Fruit fly (Drosophila melanogaster) whole organism, embryonic: ENCODE measurements around the gene lin-52.
A peak's percentile ranks its signal among the peaks of the same experiment; 100 is the strongest.

Experiments
- B-H2 ChIP-seq: fragments of 200-800 bp; sonication (Bioruptor generic); optimal IDR thresholded peaks from 2 replicates; lab custom pipeline; 2018; ENCODE audit warnings: missing biosample characterization, mild to moderate bottlenecking, missing genetic modification characterization
- Bteb2 ChIP-seq: fragments of 200-800 bp; sonication (Bioruptor generic); optimal IDR thresholded peaks from 2 replicates; lab custom pipeline; 2016; ENCODE audit warnings: missing biosample characterization, missing genetic modification characterization
- CG10366 ChIP-seq: fragments of 200-800 bp; sonication (Bioruptor generic); IDR thresholded peaks from 2 replicates; pipeline ENCODE4 v1.3.6; 2022; ENCODE audit warnings: missing biosample characterization, missing genetic modification characterization
- CG11695 ChIP-seq: fragments of 200-800 bp; sonication (Bioruptor generic); IDR thresholded peaks from 3 replicates; pipeline ENCODE4 v1.3.6; 2022; ENCODE audit warnings: missing biosample characterization, missing genetic modification characterization
- CG11696 ChIP-seq: fragments of 200-800 bp; sonication (Bioruptor generic); IDR thresholded peaks from 2 replicates; pipeline ENCODE4 v1.3.6; 2022; ENCODE audit warnings: missing biosample characterization, missing genetic modification characterization
- CG12071 ChIP-seq: fragments of 200-800 bp; sonication (Bioruptor generic); optimal IDR thresholded peaks from 3 replicates; lab custom pipeline; 2018; ENCODE audit warnings: missing biosample characterization, mild to moderate bottlenecking, missing genetic modification characterization
- CG12219 ChIP-seq: fragments of 200-800 bp; sonication (Bioruptor generic); optimal IDR thresholded peaks from 3 replicates; lab custom pipeline; 2018; ENCODE audit warnings: missing biosample characterization, mild to moderate bottlenecking, missing genetic modification characterization
- CG1233 ChIP-seq: fragments of 200-800 bp; sonication (Bioruptor generic); optimal IDR thresholded peaks from 4 replicates; lab custom pipeline; 2018; ENCODE audit warnings: missing biosample characterization, mild to moderate bottlenecking, missing genetic modification characterization
- CG12942 ChIP-seq: fragments of 200-800 bp; sonication (Bioruptor generic); optimal IDR thresholded peaks from 3 replicates; lab custom pipeline; 2016; ENCODE audit warnings: missing biosample characterization, missing genetic modification characterization
- CG14965 ChIP-seq: fragments of 200-800 bp; sonication (Bioruptor generic); optimal IDR thresholded peaks from 2 replicates; lab custom pipeline; 2016; ENCODE audit warnings: missing biosample characterization, missing genetic modification characterization, borderline replicate concordance
- CG17328 ChIP-seq: fragments of 200-800 bp; sonication (Bioruptor generic); IDR thresholded peaks from 2 replicates; pipeline ENCODE4 v1.3.6; 2022; ENCODE audit warnings: missing biosample characterization, missing genetic modification characterization
- CG17568 ChIP-seq: fragments of 200-800 bp; sonication (Bioruptor generic); optimal IDR thresholded peaks from 2 replicates; lab custom pipeline; 2018; ENCODE audit warnings: missing biosample characterization, mild to moderate bottlenecking, missing genetic modification characterization, moderate library complexity
- CG31224 ChIP-seq: fragments of 200-800 bp; sonication (Bioruptor generic); IDR thresholded peaks from 2 replicates; pipeline ENCODE4 v1.3.6; 2022; ENCODE audit warnings: missing biosample characterization, missing genetic modification characterization
- CG34422 ChIP-seq: fragments of 200-800 bp; sonication (Bioruptor generic); IDR thresholded peaks from 3 replicates; pipeline ENCODE4 v1.3.6; 2022; ENCODE audit warnings: missing biosample characterization, missing genetic modification characterization
- CG4820 ChIP-seq: fragments of 200-800 bp; sonication (Bioruptor generic); optimal IDR thresholded peaks from 3 replicates; lab custom pipeline; 2016; ENCODE audit warnings: missing biosample characterization, missing genetic modification characterization
- CG4854 ChIP-seq: fragments of 200-800 bp; sonication (Bioruptor generic); optimal IDR thresholded peaks from 2 replicates; lab custom pipeline; 2016; ENCODE audit warnings: missing biosample characterization, missing genetic modification characterization, inconsistent platforms
- CG6175 ChIP-seq: fragments of 200-800 bp; sonication (Bioruptor generic); IDR thresholded peaks from 3 replicates; pipeline ENCODE4 v1.3.6; 2022; ENCODE audit warnings: missing biosample characterization, missing genetic modification characterization
- CG6654 ChIP-seq: fragments of 200-800 bp; sonication (Bioruptor generic); optimal IDR thresholded peaks from 2 replicates; lab custom pipeline; 2017; ENCODE audit warnings: missing biosample characterization, mild to moderate bottlenecking, missing genetic modification characterization
- CG6854 ChIP-seq: fragments of 200-800 bp; sonication (Bioruptor generic); optimal IDR thresholded peaks from 3 replicates; lab custom pipeline; 2017; ENCODE audit warnings: missing biosample characterization, mild to moderate bottlenecking, missing genetic modification characterization
- CG7357 ChIP-seq: fragments of 200-800 bp; sonication (Bioruptor generic); IDR thresholded peaks from 3 replicates; pipeline ENCODE4 v1.3.6; 2022; ENCODE audit warnings: missing biosample characterization, missing genetic modification characterization
- CG7839 ChIP-seq: fragments of 200-800 bp; sonication (Bioruptor generic); optimal IDR thresholded peaks from 3 replicates; lab custom pipeline; 2018; ENCODE audit warnings: missing biosample characterization, mild to moderate bottlenecking, missing genetic modification characterization, moderate library complexity
- CG7987 ChIP-seq: fragments of 200-800 bp; sonication (Bioruptor generic); optimal IDR thresholded peaks from 2 replicates; lab custom pipeline; 2018; ENCODE audit warnings: missing biosample characterization, mild to moderate bottlenecking, missing genetic modification characterization, moderate library complexity
- CG9215 ChIP-seq: fragments of 200-800 bp; sonication (Bioruptor generic); IDR thresholded peaks from 2 replicates; pipeline ENCODE4 v1.3.6; 2022; ENCODE audit warnings: missing biosample characterization, missing genetic modification characterization
- CG9437 ChIP-seq: fragments of 200-800 bp; sonication (Bioruptor generic); optimal IDR thresholded peaks from 2 replicates; lab custom pipeline; 2018; ENCODE audit warnings: missing biosample characterization, mild to moderate bottlenecking, missing genetic modification characterization
- CG9609 ChIP-seq: fragments of 200-800 bp; sonication (Bioruptor generic); optimal IDR thresholded peaks from 3 replicates; lab custom pipeline; 2016; ENCODE audit warnings: missing biosample characterization, missing genetic modification characterization
- CG9817 ChIP-seq: fragments of 200-800 bp; sonication (Bioruptor generic); optimal IDR thresholded peaks from 2 replicates; lab custom pipeline; 2018; ENCODE audit warnings: missing biosample characterization, mild to moderate bottlenecking, missing genetic modification characterization, moderate library complexity
- CHES-1-like ChIP-seq: fragments of 200-800 bp; sonication (Bioruptor generic); optimal IDR thresholded peaks from 2 replicates; lab custom pipeline; 2016; ENCODE audit warnings: missing biosample characterization, missing genetic modification characterization
- E2f2 ChIP-seq: fragments of 200-800 bp; sonication (Bioruptor generic); IDR thresholded peaks from 2 replicates; pipeline ENCODE4 v1.3.6; 2022; ENCODE audit warnings: missing biosample characterization, missing genetic modification characterization
- Eip74EF ChIP-seq, 2 experiments: fragments of 200-800 bp in 1 of 2; fragments of >200 bp in 1 of 2; sonication (Bioruptor generic) in 1 of 2; optimal IDR thresholded peaks; 2 replicates each; lab custom pipeline; 2017 to 2019; ENCODE audit warnings: missing biosample characterization in 2 of 2, missing genetic modification characterization in 2 of 2, mild to moderate bottlenecking in 1 of 2, moderate library complexity in 1 of 2
- Lpt ChIP-seq: fragments of >200 bp; optimal IDR thresholded peaks from 2 replicates; lab custom pipeline; 2018; ENCODE audit warnings: missing biosample characterization, missing genetic modification characterization
- Med ChIP-seq: fragments of 200-800 bp; sonication (Bioruptor generic); peaks from one replicate; lab custom pipeline; 2016; ENCODE audit warnings: missing biosample characterization, missing genetic modification characterization, mild to moderate bottlenecking, inconsistent platforms, moderate library complexity
- NK7.1 ChIP-seq: fragments of 200-800 bp; sonication (Bioruptor generic); optimal IDR thresholded peaks from 3 replicates; lab custom pipeline; 2016; ENCODE audit warnings: missing biosample characterization, missing genetic modification characterization
- PHDP ChIP-seq: fragments of 200-800 bp; sonication (Bioruptor generic); optimal IDR thresholded peaks from 3 replicates; lab custom pipeline; 2018; ENCODE audit warnings: missing biosample characterization, mild to moderate bottlenecking, missing genetic modification characterization, moderate library complexity
- Rx ChIP-seq: fragments of 200-800 bp; sonication (Bioruptor generic); IDR thresholded peaks from 2 replicates; pipeline ENCODE4 v1.3.6; 2022; ENCODE audit warnings: missing biosample characterization, missing genetic modification characterization
- Sin3A ChIP-seq: fragments of >200 bp; optimal IDR thresholded peaks from 2 replicates; lab custom pipeline; 2018
- Six4 ChIP-seq: fragments of 200-800 bp; sonication (Bioruptor generic); optimal IDR thresholded peaks from 2 replicates; lab custom pipeline; 2016; ENCODE audit warnings: missing biosample characterization, missing genetic modification characterization
- Sox102F ChIP-seq: fragments of 200-800 bp; sonication (Bioruptor generic); optimal IDR thresholded peaks from 2 replicates; lab custom pipeline; 2018; ENCODE audit warnings: missing biosample characterization, mild to moderate bottlenecking, missing genetic modification characterization, moderate library complexity
- Spps ChIP-seq: fragments of 200-800 bp; sonication (Bioruptor generic); optimal IDR thresholded peaks from 2 replicates; lab custom pipeline; 2018; ENCODE audit warnings: missing biosample characterization, mild to moderate bottlenecking, missing genetic modification characterization
- Trl ChIP-seq, 3 experiments: fragments of >200 bp in 2 of 3; fragments of 200-800 bp in 1 of 3; sonication (Bioruptor generic) in 1 of 3; optimal IDR thresholded peaks; 2 replicates in 1 of 3; 3 replicates in 2 of 3; lab custom pipeline; 2016 to 2017; ENCODE audit warnings: missing biosample characterization in 1 of 3, missing genetic modification characterization in 1 of 3
- ab ChIP-seq: fragments of 200-800 bp; sonication (Bioruptor generic); optimal IDR thresholded peaks from 2 replicates; lab custom pipeline; 2016; ENCODE audit warnings: missing biosample characterization, missing genetic modification characterization
- corto ChIP-seq: fragments of 200-800 bp; sonication (Bioruptor generic); optimal IDR thresholded peaks from 2 replicates; lab custom pipeline; 2016; ENCODE audit warnings: missing biosample characterization, mild to moderate bottlenecking, missing genetic modification characterization, moderate library complexity
- da ChIP-seq: fragments of 200-800 bp; sonication (Bioruptor generic); optimal IDR thresholded peaks from 2 replicates; lab custom pipeline; 2016; ENCODE audit warnings: missing biosample characterization, missing genetic modification characterization
- knrl ChIP-seq: fragments of 200-800 bp; sonication (Bioruptor generic); IDR thresholded peaks from 3 replicates; pipeline ENCODE4 v1.3.6; 2022; ENCODE audit warnings: missing biosample characterization, missing genetic modification characterization; ENCODE audit not compliant: partially characterized antibody
- lbe ChIP-seq: fragments of 200-800 bp; sonication (Bioruptor generic); optimal IDR thresholded peaks from 2 replicates; lab custom pipeline; 2016; ENCODE audit warnings: missing biosample characterization, mild to moderate bottlenecking, missing genetic modification characterization
- pho ChIP-seq: fragments of 200-800 bp; sonication (Bioruptor generic); optimal IDR thresholded peaks from 2 replicates; lab custom pipeline; 2016; ENCODE audit warnings: missing biosample characterization, missing genetic modification characterization
- twi ChIP-seq: fragments of 200-800 bp; optimal IDR thresholded peaks from 2 replicates; lab custom pipeline; 2019; ENCODE audit warnings: missing biosample characterization, mild to moderate bottlenecking, missing genetic modification characterization, moderate library complexity
- z ChIP-seq: fragments of 200-800 bp; sonication (Bioruptor generic); IDR thresholded peaks from 3 replicates; pipeline ENCODE4 v1.3.6; 2022; ENCODE audit warnings: missing biosample characterization, missing genetic modification characterization
- zfh2 ChIP-seq: fragments of 200-800 bp; sonication (Bioruptor generic); optimal IDR thresholded peaks from 2 replicates; lab custom pipeline; 2016; ENCODE audit warnings: missing biosample characterization, missing genetic modification characterization

lin-52 gene

dm6 chrX:5746864-5747861 is 7.6 kb downstream of the lin-52 start, which contains the start of the genes IntS6 and Rtel1 (continued):
- TF ChIP-seq Spps (tag; lab: Kevin White, UChicago) (peak; percentile 64), CG9437 (peak; percentile 81), CG4854 (GFP tag; lab: Kevin White, UChicago) (peak; percentile 78), twi (peak; percentile 83), Lpt (GFP tag; lab: Kevin White, UChicago) (no peak), Six4 (GFP tag; lab: Kevin White, UChicago) (peak; percentile 80), CG7839 (tag; lab: Kevin White, UChicago) (peak; percentile 94), z (GFP tag; lab: Robert Waterston, UW) (0 out of 3 replicates have a peak, but pooled peaks have one; percentile 11), CG12071 (GFP tag; lab: Kevin White, UChicago) (peak; percentile 88), CG14965 (GFP tag; lab: Kevin White, UChicago) (peak; percentile 3), CG9609 (peak; percentile 91), da (peak; percentile 66), Eip74EF (GFP tag; optimal IDR thresholded peaks at IDR 0.05; lab: Kevin White, UChicago) (peak in 1 of 2 experiments; percentile 60), Bteb2 (peak; percentile 86), CG4820 (GFP tag; lab: Kevin White, UChicago) (peak; percentile 90), Trl (optimal IDR thresholded peaks at IDR 0.05; lab: Kevin White, UChicago) (peak; percentile 49 to 79), Trl (GFP tag; optimal IDR thresholded peaks at IDR 0.05; lab: Kevin White, UChicago) (peak; percentile 92), CG7357 (peak; percentile 80), corto (peak; percentile 41), CG9215 (GFP tag; lab: Robert Waterston, UW) (peak; percentile 90), CG6854 (GFP tag; lab: Kevin White, UChicago) (peak; percentile 57), CG7987 (peak; percentile 52), CG11696 (GFP tag; lab: Robert Waterston, UW) (peak; percentile 37; the same call in 1 of the 2 replicates), Med (GFP tag; lab: Kevin White, UChicago) (peak; percentile 98), Sox102F (peak; percentile 84), PHDP (tag; lab: Kevin White, UChicago) (peak; percentile 90), CG17568 (GFP tag; lab: Kevin White, UChicago) (peak; percentile 84), CG17328 (GFP tag; lab: Robert Waterston, UW) (peak; percentile 81), CG1233 (GFP tag; lab: Kevin White, UChicago) (peak; percentile 88), knrl (GFP tag; lab: Robert Waterston, UW) (no peak; the same call in 2 of the 3 replicates), CG34422 (GFP tag; lab: Robert Waterston, UW) (peak; percentile 83), CG12942 (GFP tag; lab: Kevin White, UChicago) (peak; percentile 84), B-H2 (GFP tag; lab: Kevin White, UChicago) (peak; percentile 93), CG12219 (peak; percentile 89), CG10366 (GFP tag; lab: Robert Waterston, UW) (peak; percentile 85), CHES-1-like (GFP tag; lab: Kevin White, UChicago) (peak; percentile 88), CG9817 (tag; lab: Kevin White, UChicago) (peak; percentile 94), CG31224 (GFP tag; lab: Robert Waterston, UW) (peak; percentile 87), CG11695 (peak; percentile 90), pho (GFP tag; lab: Kevin White, UChicago) (peak; percentile 89), CG6175 (peak; percentile 65; the same call in 2 of the 3 replicates), NK7.1 (peak; percentile 75), zfh2 (GFP tag; lab: Kevin White, UChicago) (peak; percentile 95), E2f2 (peak; percentile 62), lbe (peak; percentile 73), Rx (peak; percentile 83), CG6654 (peak; percentile 71), ab (GFP tag; lab: Kevin White, UChicago) (peak; percentile 75), Sin3A (lab: Kevin White, UChicago) (peak; percentile 11)
